Fruit fly (Drosophila melanogaster) whole organism, embryonic: ENCODE results near the gene Cog3.

Source experiments
- Atf3 ChIP-seq: fragments of 200-800 bp; sonication (Bioruptor generic); optimal IDR thresholded peaks from 3 replicates; lab custom pipeline; 2016; ENCODE audit warnings: missing biosample characterization, missing genetic modification characterization
- CG11085 ChIP-seq: fragments of 200-800 bp; sonication (Bioruptor generic); IDR thresholded peaks from 2 replicates; pipeline ENCODE4 v1.3.6; 2022; ENCODE audit warnings: missing biosample characterization, missing genetic modification characterization
- CG11456 ChIP-seq: fragments of 200-800 bp; sonication (Bioruptor generic); IDR thresholded peaks from 3 replicates; pipeline ENCODE4 v1.3.6; 2022; ENCODE audit warnings: missing biosample characterization, missing genetic modification characterization
- CG12219 ChIP-seq: fragments of 200-800 bp; sonication (Bioruptor generic); optimal IDR thresholded peaks from 3 replicates; lab custom pipeline; 2018; ENCODE audit warnings: missing biosample characterization, mild to moderate bottlenecking, missing genetic modification characterization
- CG14014 ChIP-seq: fragments of 200-800 bp; sonication (Bioruptor generic); IDR thresholded peaks from 2 replicates; pipeline ENCODE4 v1.3.6; 2022; ENCODE audit warnings: missing biosample characterization, missing genetic modification characterization
- CG14441 ChIP-seq: fragments of 200-800 bp; sonication (Bioruptor generic); IDR thresholded peaks from 2 replicates; pipeline ENCODE4 v1.3.6; 2022; ENCODE audit warnings: missing biosample characterization, missing genetic modification characterization
- CG18476 ChIP-seq: fragments of 200-800 bp; sonication (Bioruptor generic); optimal IDR thresholded peaks from 2 replicates; lab custom pipeline; 2016; ENCODE audit warnings: missing biosample characterization, mild to moderate bottlenecking, missing genetic modification characterization
- CG18764 ChIP-seq: fragments of 200-800 bp; sonication (Bioruptor generic); optimal IDR thresholded peaks from 3 replicates; lab custom pipeline; 2016; ENCODE audit warnings: missing biosample characterization, missing genetic modification characterization
- CG33213 ChIP-seq: fragments of 200-800 bp; sonication (Bioruptor generic); optimal IDR thresholded peaks from 3 replicates; lab custom pipeline; 2016; ENCODE audit warnings: missing biosample characterization, missing genetic modification characterization
- CG3407 ChIP-seq: fragments of 200-800 bp; sonication (Bioruptor generic); optimal IDR thresholded peaks from 2 replicates; lab custom pipeline; 2018; ENCODE audit warnings: missing biosample characterization, mild to moderate bottlenecking, missing genetic modification characterization
- CG4360 ChIP-seq: fragments of 200-800 bp; sonication (Bioruptor generic); IDR thresholded peaks from 2 replicates; pipeline ENCODE4 v1.3.6; 2022; ENCODE audit warnings: missing biosample characterization, missing genetic modification characterization
- CG4424 ChIP-seq: fragments of 200-800 bp; sonication (Bioruptor generic); optimal IDR thresholded peaks from 3 replicates; lab custom pipeline; 2016; ENCODE audit warnings: missing biosample characterization, missing genetic modification characterization
- CG4707 ChIP-seq: fragments of 200-800 bp; sonication (Bioruptor generic); optimal IDR thresholded peaks from 2 replicates; lab custom pipeline; 2018; ENCODE audit warnings: missing biosample characterization, mild to moderate bottlenecking, missing genetic modification characterization, moderate library complexity
- CG5180 ChIP-seq: fragments of 200-800 bp; sonication (Bioruptor generic); optimal IDR thresholded peaks from 3 replicates; lab custom pipeline; 2017; ENCODE audit warnings: missing biosample characterization, missing genetic modification characterization, mild to moderate bottlenecking, moderate library complexity, missing genetic modification reagents
- CG8359 ChIP-seq: fragments of 200-800 bp; sonication (Bioruptor generic); optimal IDR thresholded peaks from 2 replicates; lab custom pipeline; 2017; ENCODE audit warnings: missing biosample characterization, mild to moderate bottlenecking, missing genetic modification characterization, borderline replicate concordance
- CG9215 ChIP-seq: fragments of 200-800 bp; sonication (Bioruptor generic); IDR thresholded peaks from 2 replicates; pipeline ENCODE4 v1.3.6; 2022; ENCODE audit warnings: missing biosample characterization, missing genetic modification characterization
- CG9876 ChIP-seq: fragments of 200-800 bp; sonication (Bioruptor generic); optimal IDR thresholded peaks from 2 replicates; lab custom pipeline; 2016; ENCODE audit warnings: missing biosample characterization, missing genetic modification characterization
- CoRest ChIP-seq: fragments of 200-800 bp; sonication (Bioruptor generic); optimal IDR thresholded peaks from 3 replicates; lab custom pipeline; 2018; ENCODE audit warnings: missing biosample characterization, mild to moderate bottlenecking, missing genetic modification characterization, moderate library complexity
- ERR ChIP-seq: fragments of 200-800 bp; sonication (Bioruptor generic); optimal IDR thresholded peaks from 2 replicates; lab custom pipeline; 2016; ENCODE audit warnings: missing biosample characterization, missing genetic modification characterization
- Hand ChIP-seq: fragments of 200-800 bp; sonication (Bioruptor generic); optimal IDR thresholded peaks from 2 replicates; lab custom pipeline; 2017; ENCODE audit warnings: mild to moderate bottlenecking, missing biosample characterization, missing genetic modification reagents, missing genetic modification characterization
- Med ChIP-seq: fragments of 200-800 bp; sonication (Bioruptor generic); peaks from one replicate; lab custom pipeline; 2016; ENCODE audit warnings: missing biosample characterization, missing genetic modification characterization, mild to moderate bottlenecking, inconsistent platforms, moderate library complexity
- Myb ChIP-seq: fragments of 200-800 bp; sonication (Bioruptor generic); optimal IDR thresholded peaks from 2 replicates; lab custom pipeline; 2016; ENCODE audit warnings: missing biosample characterization, missing genetic modification characterization
- Pdp1 ChIP-seq, 2 experiments: fragments of 200-800 bp; sonication (Bioruptor generic); optimal IDR thresholded peaks; 3 replicates each; lab custom pipeline; 2016; ENCODE audit warnings: missing biosample characterization in 2 of 2, missing genetic modification characterization in 2 of 2, mild to moderate bottlenecking in 1 of 2, moderate library complexity in 1 of 2
- Spps ChIP-seq: fragments of 200-800 bp; sonication (Bioruptor generic); optimal IDR thresholded peaks from 2 replicates; lab custom pipeline; 2018; ENCODE audit warnings: missing biosample characterization, mild to moderate bottlenecking, missing genetic modification characterization
- al ChIP-seq: fragments of 200-800 bp; sonication (Bioruptor generic); IDR thresholded peaks from 2 replicates; pipeline ENCODE4 v1.3.6; 2022; ENCODE audit warnings: missing biosample characterization, missing genetic modification characterization
- ato ChIP-seq: fragments of 200-800 bp; sonication (Bioruptor generic); IDR thresholded peaks from 2 replicates; pipeline ENCODE4 v1.3.6; 2022; ENCODE audit warnings: missing biosample characterization, missing genetic modification characterization; ENCODE audit not compliant: partially characterized antibody
- btn ChIP-seq: fragments of 200-800 bp; sonication (Bioruptor generic); optimal IDR thresholded peaks from 2 replicates; lab custom pipeline; 2016; ENCODE audit warnings: missing biosample characterization, missing genetic modification characterization
- cad ChIP-seq: fragments of >200 bp; optimal IDR thresholded peaks from 2 replicates; lab custom pipeline; 2017; ENCODE audit warnings: missing biosample characterization, missing genetic modification characterization
- crc ChIP-seq: fragments of 200-800 bp; sonication (Bioruptor generic); optimal IDR thresholded peaks from 2 replicates; lab custom pipeline; 2016; ENCODE audit warnings: missing biosample characterization, missing genetic modification characterization
- cwo ChIP-seq: fragments of 200-800 bp; sonication (Bioruptor generic); optimal IDR thresholded peaks from 3 replicates; lab custom pipeline; 2017; ENCODE audit warnings: missing biosample characterization, missing genetic modification characterization, mild to moderate bottlenecking, moderate library complexity, missing genetic modification reagents
- dysf ChIP-seq: fragments of 200-800 bp; sonication (Bioruptor generic); IDR thresholded peaks from 3 replicates; pipeline ENCODE4 v1.3.6; 2022; ENCODE audit warnings: missing biosample characterization, missing genetic modification characterization
- en ChIP-seq: fragments of 200-800 bp; sonication (Bioruptor generic); optimal IDR thresholded peaks from 2 replicates; lab custom pipeline; 2016; ENCODE audit warnings: missing biosample characterization, missing genetic modification characterization
- gcm ChIP-seq: fragments of 200-800 bp; sonication (Bioruptor generic); optimal IDR thresholded peaks from 2 replicates; lab custom pipeline; 2019; ENCODE audit warnings: missing biosample characterization, mild to moderate bottlenecking, missing genetic modification characterization, moderate library complexity
- gcm2 ChIP-seq: fragments of 200-800 bp; sonication (Bioruptor generic); optimal IDR thresholded peaks from 2 replicates; lab custom pipeline; 2016; ENCODE audit warnings: missing biosample characterization, missing genetic modification characterization
- gem ChIP-seq: fragments of 200-800 bp; sonication (Bioruptor generic); optimal IDR thresholded peaks from 2 replicates; lab custom pipeline; 2019; ENCODE audit warnings: missing biosample characterization, mild to moderate bottlenecking, missing genetic modification characterization, moderate library complexity
- gt ChIP-seq: fragments of 200-800 bp; sonication (Bioruptor generic); IDR thresholded peaks from 2 replicates; pipeline ENCODE4 v1.3.6; 2022; ENCODE audit warnings: missing biosample characterization, missing genetic modification characterization
- hbn ChIP-seq: fragments of 200-800 bp; sonication (Bioruptor generic); IDR thresholded peaks from 2 replicates; pipeline ENCODE4 v1.3.6; 2022; ENCODE audit warnings: missing biosample characterization, missing genetic modification characterization; ENCODE audit not compliant: partially characterized antibody
- kay ChIP-seq: fragments of 200-800 bp; sonication (Bioruptor generic); optimal IDR thresholded peaks from 2 replicates; lab custom pipeline; 2016; ENCODE audit warnings: missing biosample characterization, missing genetic modification characterization
- lab ChIP-seq: fragments of 200-800 bp; sonication (Bioruptor generic); optimal IDR thresholded peaks from 3 replicates; lab custom pipeline; 2017; ENCODE audit warnings: missing biosample characterization, missing genetic modification characterization, mild to moderate bottlenecking, moderate library complexity, missing genetic modification reagents
- mam ChIP-seq: fragments of 200-800 bp; sonication (Bioruptor generic); optimal IDR thresholded peaks from 3 replicates; lab custom pipeline; 2016; ENCODE audit warnings: missing biosample characterization, missing genetic modification characterization
- nmo ChIP-seq: fragments of 200-800 bp; sonication (Bioruptor generic); optimal IDR thresholded peaks from 2 replicates; lab custom pipeline; 2018; ENCODE audit warnings: missing biosample characterization, mild to moderate bottlenecking, missing genetic modification characterization, moderate library complexity
- nom ChIP-seq: fragments of 200-800 bp; sonication (Bioruptor generic); optimal IDR thresholded peaks from 2 replicates; lab custom pipeline; 2017; ENCODE audit warnings: missing biosample characterization, missing genetic modification characterization, mild to moderate bottlenecking, moderate library complexity, missing genetic modification reagents
- onecut ChIP-seq: fragments of 200-800 bp; sonication (Bioruptor generic); IDR thresholded peaks from 2 replicates; pipeline ENCODE4 v1.3.6; 2022; ENCODE audit warnings: missing biosample characterization, missing genetic modification characterization
- org-1 ChIP-seq: fragments of 200-800 bp; sonication (Bioruptor generic); optimal IDR thresholded peaks from 2 replicates; lab custom pipeline; 2017; ENCODE audit warnings: missing biosample characterization, missing genetic modification characterization
- phol ChIP-seq: fragments of 200-800 bp; sonication (Bioruptor generic); optimal IDR thresholded peaks from 3 replicates; lab custom pipeline; 2018; ENCODE audit warnings: missing biosample characterization, mild to moderate bottlenecking, missing genetic modification characterization, moderate library complexity
- pita ChIP-seq: fragments of 200-800 bp; sonication (Bioruptor generic); optimal IDR thresholded peaks from 2 replicates; lab custom pipeline; 2017; ENCODE audit warnings: missing biosample characterization, mild to moderate bottlenecking, missing genetic modification characterization
- pzg ChIP-seq: fragments of 200-800 bp; sonication (Bioruptor generic); optimal IDR thresholded peaks from 3 replicates; lab custom pipeline; 2018; ENCODE audit warnings: missing biosample characterization, mild to moderate bottlenecking, missing genetic modification characterization, moderate library complexity
- ranshi ChIP-seq: fragments of 200-800 bp; sonication (Bioruptor generic); IDR thresholded peaks from 2 replicates; pipeline ENCODE4 v1.3.6; 2022; ENCODE audit warnings: missing biosample characterization, missing genetic modification characterization
- trh ChIP-seq: fragments of 200-800 bp; sonication (Bioruptor generic); optimal IDR thresholded peaks from 2 replicates; lab custom pipeline; 2016; ENCODE audit warnings: missing biosample characterization, missing genetic modification characterization
- unc-4 ChIP-seq: fragments of 200-800 bp; sonication (Bioruptor generic); IDR thresholded peaks from 2 replicates; pipeline ENCODE4 v1.3.6; 2022; ENCODE audit warnings: missing biosample characterization, missing genetic modification characterization; ENCODE audit not compliant: partially characterized antibody
- zfh2 ChIP-seq: fragments of 200-800 bp; sonication (Bioruptor generic); optimal IDR thresholded peaks from 2 replicates; lab custom pipeline; 2016; ENCODE audit warnings: missing biosample characterization, missing genetic modification characterization

The Cog3 gene

dm6 chr2L:3440322-3440721, 16.5 kb downstream of the Cog3 start (continued):
- TF ChIP-seq CG11085 = 0 out of 2 replicates have a peak, but pooled peaks have one; percentile 21
- peak; percentile 37; the same call in 1 of the 2 replicates for TF ChIP-seq onecut
- TF ChIP-seq CG9215 (GFP tag; lab: Robert Waterston, UW) = peak; percentile 54
- peak; percentile 82 for TF ChIP-seq gem (tag; lab: Kevin White, UChicago)
- TF ChIP-seq CG11456 = peak; percentile 74; the same call in 1 of the 3 replicates
- TF ChIP-seq unc-4 (GFP tag; lab: Robert Waterston, UW) = no peak
- TF ChIP-seq CoRest (tag; lab: Kevin White, UChicago) = peak; percentile 31
- peak; percentile 49 for TF ChIP-seq CG18764 (GFP tag; lab: Kevin White, UChicago)
- TF ChIP-seq Myb (GFP tag; lab: Kevin White, UChicago) = peak; percentile 7
- peak; percentile 16 for TF ChIP-seq zfh2 (GFP tag; lab: Kevin White, UChicago)
- peak; percentile 85 for TF ChIP-seq CG14441 (GFP tag; lab: Robert Waterston, UW)
- no peak for TF ChIP-seq CG12219
- 0 out of 2 replicates have a peak, but pooled peaks have one; percentile 57 for TF ChIP-seq gt (GFP tag; lab: Robert Waterston, UW)
- TF ChIP-seq mam = peak; percentile 27
- no peak for TF ChIP-seq CG4707
- peak; percentile 92 for TF ChIP-seq CG5180 (GFP tag; lab: Kevin White, UChicago)
- TF ChIP-seq Hand (GFP tag; lab: Kevin White, UChicago) = no peak
- peak; percentile 25 for TF ChIP-seq CG8359
- TF ChIP-seq CG14014 (GFP tag; lab: Robert Waterston, UW) = peak; percentile 68
- no peak for TF ChIP-seq CG18476 (GFP tag; lab: Kevin White, UChicago)
- no peak for TF ChIP-seq kay
- no peak for TF ChIP-seq gcm2
- TF ChIP-seq nmo (GFP tag; lab: Kevin White, UChicago) = peak; percentile 33
- TF ChIP-seq nom (GFP tag; lab: Kevin White, UChicago) = no peak
- no peak for TF ChIP-seq ato (GFP tag; lab: Robert Waterston, UW)
- TF ChIP-seq cwo (GFP tag; lab: Kevin White, UChicago) = peak; percentile 93
- peak; percentile 53; the same call in 1 of the 2 replicates for TF ChIP-seq CG4360 (GFP tag; lab: Robert Waterston, UW)
- no peak for TF ChIP-seq CG33213 (GFP tag; lab: Kevin White, UChicago)
- peak; percentile 80 for TF ChIP-seq lab
- TF ChIP-seq dysf = peak; percentile 88
- TF ChIP-seq Med (GFP tag; lab: Kevin White, UChicago) = peak; percentile 89
- TF ChIP-seq ranshi (GFP tag; lab: Robert Waterston, UW) = peak; percentile 56
- TF ChIP-seq Atf3 (GFP tag; lab: Kevin White, UChicago) = peak; percentile 34
- TF ChIP-seq CG3407 = peak; percentile 62
- no peak for TF ChIP-seq pzg
- no peak for TF ChIP-seq cad (GFP tag; lab: Kevin White, UChicago)
- TF ChIP-seq CG4424 (GFP tag; lab: Kevin White, UChicago) = peak; percentile 65
- TF ChIP-seq Spps = peak; percentile 21
- no peak for TF ChIP-seq btn (GFP tag; lab: Kevin White, UChicago)
- TF ChIP-seq phol (tag; lab: Kevin White, UChicago) = peak; percentile 77
- TF ChIP-seq crc (GFP tag; lab: Kevin White, UChicago) = peak; percentile 17
- TF ChIP-seq pita (GFP tag; lab: Kevin White, UChicago) = no peak
- TF ChIP-seq Pdp1 (GFP tag; optimal IDR thresholded peaks at IDR 0.05; lab: Kevin White, UChicago) = no peak
- peak; percentile 25 for TF ChIP-seq CG9876
- TF ChIP-seq gcm (GFP tag; lab: Kevin White, UChicago) = peak; percentile 52
- peak; percentile 54 for TF ChIP-seq al (GFP tag; lab: Robert Waterston, UW)
- no peak for TF ChIP-seq hbn (GFP tag; lab: Robert Waterston, UW)
- no peak for TF ChIP-seq ERR (GFP tag; lab: Kevin White, UChicago)
- peak; percentile 55 for TF ChIP-seq org-1 (GFP tag; lab: Kevin White, UChicago)
- peak; percentile 50 for TF ChIP-seq en (GFP tag; lab: Kevin White, UChicago)
- peak; percentile 5 for TF ChIP-seq trh (GFP tag; lab: Kevin White, UChicago)
